Fruit fly (Drosophila melanogaster) whole organism, embryonic: Measurements from ENCODE around the gene Sec22.

Source experiments
- Ada2b ChIP-seq: fragments of 200-800 bp; sonication (Bioruptor generic); IDR thresholded peaks from 2 replicates; pipeline ENCODE4 v1.3.6; 2022; ENCODE audit warnings: missing biosample characterization, missing genetic modification characterization
- Asciz ChIP-seq: fragments of 200-800 bp; sonication (Bioruptor generic); optimal IDR thresholded peaks from 2 replicates; lab custom pipeline; 2017; ENCODE audit warnings: missing biosample characterization, mild to moderate bottlenecking, missing genetic modification characterization, missing genetic modification reagents
- BEAF-32 ChIP-seq: fragments of 200-800 bp; sonication (Bioruptor generic); optimal IDR thresholded peaks from 3 replicates; lab custom pipeline; 2017; ENCODE audit warnings: missing biosample characterization, missing genetic modification characterization, mild to moderate bottlenecking, moderate library complexity, missing genetic modification reagents
- CG10959 ChIP-seq: fragments of 200-800 bp; sonication (Bioruptor generic); IDR thresholded peaks from 2 replicates; pipeline ENCODE4 v1.3.6; 2022; ENCODE audit warnings: missing biosample characterization, missing genetic modification characterization
- CG11085 ChIP-seq: fragments of 200-800 bp; sonication (Bioruptor generic); IDR thresholded peaks from 2 replicates; pipeline ENCODE4 v1.3.6; 2022; ENCODE audit warnings: missing biosample characterization, missing genetic modification characterization
- CG12299 ChIP-seq: fragments of 200-800 bp; sonication (Bioruptor generic); optimal IDR thresholded peaks from 2 replicates; lab custom pipeline; 2018; ENCODE audit warnings: missing biosample characterization, mild to moderate bottlenecking, missing genetic modification characterization
- CG12769 ChIP-seq: fragments of 200-800 bp; sonication (Bioruptor generic); optimal IDR thresholded peaks from 2 replicates; lab custom pipeline; 2019; ENCODE audit warnings: missing biosample characterization, mild to moderate bottlenecking, missing genetic modification characterization, moderate library complexity
- CG13123 ChIP-seq: fragments of 200-800 bp; sonication (Bioruptor generic); optimal IDR thresholded peaks from 2 replicates; lab custom pipeline; 2016; ENCODE audit warnings: missing biosample characterization, missing genetic modification characterization
- CG14860 ChIP-seq: fragments of 200-800 bp; sonication (Bioruptor generic); IDR thresholded peaks from 3 replicates; pipeline ENCODE4 v1.3.6; 2022; ENCODE audit warnings: missing biosample characterization, missing genetic modification characterization; ENCODE audit not compliant: partially characterized antibody
- CG1603 ChIP-seq: fragments of 200-800 bp; sonication (Bioruptor generic); optimal IDR thresholded peaks from 2 replicates; lab custom pipeline; 2019; ENCODE audit warnings: missing biosample characterization, mild to moderate bottlenecking, missing genetic modification characterization, moderate library complexity
- CG17186 ChIP-seq: fragments of 200-800 bp; sonication (Bioruptor generic); optimal IDR thresholded peaks from 3 replicates; lab custom pipeline; 2017; ENCODE audit warnings: missing biosample characterization, missing genetic modification reagents, missing genetic modification characterization
- CG18476 ChIP-seq: fragments of 200-800 bp; sonication (Bioruptor generic); optimal IDR thresholded peaks from 2 replicates; lab custom pipeline; 2016; ENCODE audit warnings: missing biosample characterization, mild to moderate bottlenecking, missing genetic modification characterization
- CG2712 ChIP-seq: fragments of 200-800 bp; optimal IDR thresholded peaks from 3 replicates; lab custom pipeline; 2019; ENCODE audit warnings: missing biosample characterization, mild to moderate bottlenecking, missing genetic modification characterization, moderate library complexity
- CG30431 ChIP-seq: fragments of 200-800 bp; sonication (Bioruptor generic); optimal IDR thresholded peaks from 2 replicates; lab custom pipeline; 2017; ENCODE audit warnings: missing biosample characterization, missing genetic modification characterization
- CG3726 ChIP-seq: fragments of 200-800 bp; sonication (Bioruptor generic); IDR thresholded peaks from 3 replicates; pipeline ENCODE4, ENCODE4 v1.3.6; 2022; ENCODE audit warnings: missing biosample characterization, missing genetic modification characterization
- CG4617 ChIP-seq: fragments of 200-800 bp; sonication (Bioruptor generic); optimal IDR thresholded peaks from 3 replicates; lab custom pipeline; 2016; ENCODE audit warnings: missing biosample characterization, missing genetic modification characterization, borderline replicate concordance
- CG6854 ChIP-seq: fragments of 200-800 bp; sonication (Bioruptor generic); optimal IDR thresholded peaks from 3 replicates; lab custom pipeline; 2017; ENCODE audit warnings: missing biosample characterization, mild to moderate bottlenecking, missing genetic modification characterization
- CG8359 ChIP-seq: fragments of 200-800 bp; sonication (Bioruptor generic); optimal IDR thresholded peaks from 2 replicates; lab custom pipeline; 2017; ENCODE audit warnings: missing biosample characterization, mild to moderate bottlenecking, missing genetic modification characterization, borderline replicate concordance
- CG8924 ChIP-seq: fragments of 200-800 bp; optimal IDR thresholded peaks from 3 replicates; lab custom pipeline; 2019; ENCODE audit warnings: missing biosample characterization, mild to moderate bottlenecking, missing genetic modification characterization, moderate library complexity
- CG9727 ChIP-seq: fragments of 200-800 bp; sonication (Bioruptor generic); optimal IDR thresholded peaks from 3 replicates; lab custom pipeline; 2017; ENCODE audit warnings: missing biosample characterization, mild to moderate bottlenecking, missing genetic modification characterization
- CG9817 ChIP-seq: fragments of 200-800 bp; sonication (Bioruptor generic); optimal IDR thresholded peaks from 2 replicates; lab custom pipeline; 2018; ENCODE audit warnings: missing biosample characterization, mild to moderate bottlenecking, missing genetic modification characterization, moderate library complexity
- Dip2 ChIP-seq: fragments of 200-800 bp; sonication (Bioruptor generic); IDR thresholded peaks from 2 replicates; pipeline ENCODE4 v1.3.6; 2022; ENCODE audit warnings: missing biosample characterization, missing genetic modification characterization
- Doc2 ChIP-seq: fragments of 200-800 bp; sonication (Bioruptor generic); IDR thresholded peaks from 2 replicates; pipeline ENCODE4 v1.3.6; 2022; ENCODE audit warnings: missing biosample characterization, missing genetic modification characterization
- GATAe ChIP-seq: fragments of 200-800 bp; sonication (Bioruptor generic); conservative IDR thresholded peaks from 2 replicates; pipeline ENCODE4 v1.3.6; 2022; ENCODE audit warnings: missing biosample characterization, missing genetic modification characterization
- Hey ChIP-seq: fragments of 200-800 bp; sonication (Bioruptor generic); optimal IDR thresholded peaks from 3 replicates; lab custom pipeline; 2018; ENCODE audit warnings: missing biosample characterization, mild to moderate bottlenecking, missing genetic modification characterization
- Lhr ChIP-seq: fragments of 200-800 bp; sonication (Bioruptor generic); optimal IDR thresholded peaks from 3 replicates; lab custom pipeline; 2017; ENCODE audit warnings: mild to moderate bottlenecking, missing biosample characterization, missing genetic modification reagents, missing genetic modification characterization
- MESR4 ChIP-seq: fragments of 200-800 bp; sonication (Bioruptor generic); optimal IDR thresholded peaks from 2 replicates; lab custom pipeline; 2018; ENCODE audit warnings: missing biosample characterization, mild to moderate bottlenecking, missing genetic modification characterization, moderate library complexity
- MTF-1 ChIP-seq: fragments of 200-800 bp; sonication (Bioruptor generic); optimal IDR thresholded peaks from 2 replicates; lab custom pipeline; 2018; ENCODE audit warnings: missing biosample characterization, mild to moderate bottlenecking, missing genetic modification characterization, borderline replicate concordance
- Max ChIP-seq: fragments of 200-800 bp; sonication (Bioruptor generic); optimal IDR thresholded peaks from 2 replicates; lab custom pipeline; 2016; ENCODE audit warnings: missing biosample characterization, mild to moderate bottlenecking, missing genetic modification characterization
- Nf-YA ChIP-seq: fragments of 200-800 bp; sonication (Bioruptor generic); IDR thresholded peaks from 2 replicates; pipeline ENCODE4 v1.3.6; 2022; ENCODE audit warnings: missing biosample characterization, missing genetic modification characterization
- Sox100B ChIP-seq: fragments of 200-800 bp; sonication (Bioruptor generic); optimal IDR thresholded peaks from 3 replicates; lab custom pipeline; 2018; ENCODE audit warnings: missing biosample characterization, mild to moderate bottlenecking, missing genetic modification characterization
- Xbp1 ChIP-seq: fragments of 200-800 bp; sonication (Bioruptor generic); optimal IDR thresholded peaks from 3 replicates; lab custom pipeline; 2016; ENCODE audit warnings: missing biosample characterization, mild to moderate bottlenecking, missing genetic modification characterization
- aop ChIP-seq: fragments of 200-800 bp; sonication (Bioruptor generic); IDR thresholded peaks from 2 replicates; pipeline ENCODE4 v1.3.6; 2022; ENCODE audit warnings: missing biosample characterization, missing genetic modification characterization
- bbx ChIP-seq: fragments of 200-800 bp; sonication (Bioruptor generic); IDR thresholded peaks from 2 replicates; pipeline ENCODE4 v1.3.6; 2022; ENCODE audit warnings: missing biosample characterization, missing genetic modification characterization; ENCODE audit not compliant: partially characterized antibody
- cg ChIP-seq: fragments of 200-800 bp; sonication (Bioruptor generic); optimal IDR thresholded peaks from 3 replicates; lab custom pipeline; 2019; ENCODE audit warnings: missing biosample characterization, mild to moderate bottlenecking, missing genetic modification characterization, moderate library complexity
- chm ChIP-seq: fragments of 200-800 bp; sonication (Bioruptor generic); IDR thresholded peaks from 2 replicates; pipeline ENCODE4 v1.3.6; 2022; ENCODE audit warnings: missing biosample characterization, missing genetic modification characterization
- croc ChIP-seq: fragments of 200-800 bp; sonication (Bioruptor generic); conservative IDR thresholded peaks from 3 replicates; pipeline ENCODE4 v1.3.6; 2022; ENCODE audit warnings: missing biosample characterization, missing genetic modification characterization
- crol ChIP-seq: fragments of 200-800 bp; sonication (Bioruptor generic); IDR thresholded peaks from 2 replicates; pipeline ENCODE4 v1.3.6; 2022; ENCODE audit warnings: missing biosample characterization, missing genetic modification characterization
- exex ChIP-seq: fragments of 200-800 bp; sonication (Bioruptor generic); optimal IDR thresholded peaks from 4 replicates; lab custom pipeline; 2018; ENCODE audit warnings: missing biosample characterization, mild to moderate bottlenecking, missing genetic modification characterization, moderate library complexity
- kah ChIP-seq: fragments of 200-800 bp; sonication (Bioruptor generic); optimal IDR thresholded peaks from 2 replicates; lab custom pipeline; 2018; ENCODE audit warnings: missing biosample characterization, mild to moderate bottlenecking, missing genetic modification characterization
- lab ChIP-seq: fragments of 200-800 bp; sonication (Bioruptor generic); optimal IDR thresholded peaks from 3 replicates; lab custom pipeline; 2017; ENCODE audit warnings: missing biosample characterization, missing genetic modification characterization, mild to moderate bottlenecking, moderate library complexity, missing genetic modification reagents
- lbe ChIP-seq: fragments of 200-800 bp; sonication (Bioruptor generic); optimal IDR thresholded peaks from 2 replicates; lab custom pipeline; 2016; ENCODE audit warnings: missing biosample characterization, mild to moderate bottlenecking, missing genetic modification characterization
- lov ChIP-seq, 2 experiments: fragments of 200-800 bp in 1 of 2; fragments of >200 bp in 1 of 2; sonication (Bioruptor generic) in 1 of 2; IDR thresholded peaks in 1 of 2; optimal IDR thresholded peaks in 1 of 2; 2 replicates in 1 of 2; 3 replicates in 1 of 2; pipeline versions ENCODE4 v1.3.6 to Lab custom; 2017 to 2022; ENCODE audit warnings: missing biosample characterization in 1 of 2, missing genetic modification characterization in 1 of 2
- nom ChIP-seq: fragments of 200-800 bp; sonication (Bioruptor generic); optimal IDR thresholded peaks from 2 replicates; lab custom pipeline; 2017; ENCODE audit warnings: missing biosample characterization, missing genetic modification characterization, mild to moderate bottlenecking, moderate library complexity, missing genetic modification reagents
- pros ChIP-seq: fragments of 200-800 bp; sonication (Bioruptor generic); optimal IDR thresholded peaks from 3 replicates; lab custom pipeline; 2019; ENCODE audit warnings: missing biosample characterization, mild to moderate bottlenecking, missing genetic modification characterization, moderate library complexity
- slou ChIP-seq: fragments of 200-800 bp; sonication (Bioruptor generic); optimal IDR thresholded peaks from 3 replicates; lab custom pipeline; 2016; ENCODE audit warnings: missing biosample characterization, missing genetic modification characterization
- stwl ChIP-seq: fragments of 200-800 bp; sonication (Bioruptor generic); optimal IDR thresholded peaks from 3 replicates; lab custom pipeline; 2018; ENCODE audit warnings: missing biosample characterization, mild to moderate bottlenecking, missing genetic modification characterization, moderate library complexity
- sug ChIP-seq: fragments of 200-800 bp; optimal IDR thresholded peaks from 2 replicates; lab custom pipeline; 2019; ENCODE audit warnings: missing biosample characterization, mild to moderate bottlenecking, missing genetic modification characterization, moderate library complexity
- tgo ChIP-seq: fragments of 200-800 bp; sonication (Bioruptor generic); IDR thresholded peaks from 3 replicates; pipeline ENCODE4 v1.3.6; 2022; ENCODE audit warnings: missing biosample characterization, missing genetic modification characterization
- tll ChIP-seq, 2 experiments: fragments of 200-800 bp in 1 of 2; fragments of >200 bp in 1 of 2; sonication (Bioruptor generic) in 1 of 2; optimal IDR thresholded peaks; 2 replicates each; lab custom pipeline; 2017 to 2019; ENCODE audit warnings: missing biosample characterization in 2 of 2, missing genetic modification characterization in 2 of 2, mild to moderate bottlenecking in 1 of 2, moderate library complexity in 1 of 2

Sec22 gene

DNA sequence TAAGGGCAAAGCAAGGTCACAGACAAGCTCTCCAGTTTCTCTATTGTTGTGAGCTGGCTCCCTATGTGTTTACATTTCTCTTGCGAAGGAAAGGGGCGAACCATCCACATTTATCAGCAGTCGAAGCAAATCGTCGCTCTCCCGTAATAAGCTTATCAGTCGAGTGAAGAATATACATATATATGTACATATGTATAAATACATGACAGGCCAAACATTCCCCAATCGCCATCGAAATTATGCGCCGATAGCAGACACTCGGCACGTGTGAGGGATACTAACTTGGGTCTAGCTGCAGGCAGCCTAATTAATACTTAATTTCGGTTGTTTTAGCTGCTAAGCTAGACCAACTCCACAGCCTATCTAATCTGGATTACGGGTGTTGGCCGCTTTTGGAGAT, 49.0 kb upstream of the Sec22 start (continued):
- no peak for TF ChIP-seq CG8359 (GFP tag; lab: Kevin White, UChicago)
- peak; percentile 18 for TF ChIP-seq pros
- no peak for TF ChIP-seq Sox100B
- TF ChIP-seq nom (GFP tag; lab: Kevin White, UChicago), result no peak
- no peak for TF ChIP-seq CG9817 (tag; lab: Kevin White, UChicago)
- no peak for TF ChIP-seq Dip2 (GFP tag; lab: Robert Waterston, UW)
- no peak for TF ChIP-seq CG8924 (tag; lab: Kevin White, UChicago)
- no peak for TF ChIP-seq stwl (tag; lab: Kevin White, UChicago)
- no peak for TF ChIP-seq GATAe
- TF ChIP-seq lov (optimal IDR thresholded peaks at IDR 0.05; lab: Kevin White, UChicago), result no peak
- no peak for TF ChIP-seq lov (GFP tag; IDR thresholded peaks at IDR 0.05; lab: Robert Waterston, UW)
- no peak for TF ChIP-seq CG2712
- TF ChIP-seq cg (GFP tag; lab: Kevin White, UChicago), result no peak
- TF ChIP-seq sug, result no peak
- TF ChIP-seq croc, result no peak
- no peak for TF ChIP-seq Asciz (GFP tag; lab: Kevin White, UChicago)
- no peak for TF ChIP-seq Ada2b
- TF ChIP-seq Xbp1 (GFP tag; lab: Kevin White, UChicago), result no peak
- no peak for TF ChIP-seq tgo (GFP tag; lab: Robert Waterston, UW)
- TF ChIP-seq CG3726 (GFP tag; lab: Robert Waterston, UW), result no peak
- peak; percentile 24 for TF ChIP-seq CG12769
- no peak for TF ChIP-seq CG12299 (tag; lab: Kevin White, UChicago)
- TF ChIP-seq CG14860, result no peak
- no peak for TF ChIP-seq MTF-1 (GFP tag; lab: Kevin White, UChicago)
- TF ChIP-seq CG4617, result no peak
- TF ChIP-seq CG1603 (tag; lab: Kevin White, UChicago), result no peak
- no peak for TF ChIP-seq Nf-YA (GFP tag; lab: Robert Waterston, UW)
- no peak for TF ChIP-seq tll (GFP tag; optimal IDR thresholded peaks at IDR 0.05; lab: Kevin White, UChicago)
- no peak for TF ChIP-seq kah (GFP tag; lab: Kevin White, UChicago)
- TF ChIP-seq exex (tag; lab: Kevin White, UChicago), result peak; percentile 83
- TF ChIP-seq Lhr (GFP tag; lab: Kevin White, UChicago), result no peak
- peak; percentile 12 for TF ChIP-seq lab (GFP tag; lab: Kevin White, UChicago)
- no peak for TF ChIP-seq CG11085 (GFP tag; lab: Robert Waterston, UW)
- TF ChIP-seq chm (GFP tag; lab: Robert Waterston, UW), result no peak
- no peak for TF ChIP-seq slou (GFP tag; lab: Kevin White, UChicago)
- TF ChIP-seq Max, result no peak
- no peak for TF ChIP-seq lbe (GFP tag; lab: Kevin White, UChicago)
- no peak for TF ChIP-seq CG30431 (GFP tag; lab: Kevin White, UChicago)
- no peak for TF ChIP-seq CG18476 (GFP tag; lab: Kevin White, UChicago)
- no peak for TF ChIP-seq Doc2 (GFP tag; lab: Robert Waterston, UW)
- no peak for TF ChIP-seq CG13123 (GFP tag; lab: Kevin White, UChicago)
- no peak for TF ChIP-seq bbx (GFP tag; lab: Robert Waterston, UW)
- TF ChIP-seq CG10959 (GFP tag; lab: Robert Waterston, UW), result no peak
- TF ChIP-seq MESR4, result no peak
- peak; percentile 17 for TF ChIP-seq Hey (tag; lab: Kevin White, UChicago)
- no peak for TF ChIP-seq CG17186 (GFP tag; lab: Kevin White, UChicago)
- TF ChIP-seq CG9727 (GFP tag; lab: Kevin White, UChicago), result no peak
- no peak for TF ChIP-seq BEAF-32 (GFP tag; lab: Kevin White, UChicago)
- TF ChIP-seq CG6854, result no peak
- TF ChIP-seq crol (GFP tag; lab: Robert Waterston, UW), result no peak
- TF ChIP-seq aop (GFP tag; lab: Robert Waterston, UW), result no peak
